Worm (Caenorhabditis elegans) whole organism, young adult: Measurements from ENCODE around the gene cdh-1.

Source experiments
- B0019.2 ChIP-seq: fragments of 200-800 bp; sonication (Bioruptor generic); conservative IDR thresholded peaks from 2 replicates; pipeline ENCODE4 v1.3.6; 2022; ENCODE audit warnings: missing genetic modification reagents, missing genetic modification characterization, missing compliant biosample characterization
- B0261.1 ChIP-seq: sonication (generic microtip); optimal IDR thresholded peaks from 2 replicates; lab custom pipeline; 2016; ENCODE audit warnings: mild to moderate bottlenecking, missing genetic modification characterization, moderate library complexity, missing compliant biosample characterization
- D2030.7 ChIP-seq: fragments of 200-800 bp; sonication (Bioruptor generic); IDR thresholded peaks from 2 replicates; pipeline ENCODE4 v1.3.6; 2022; ENCODE audit warnings: missing genetic modification reagents, missing genetic modification characterization, missing compliant biosample characterization
- F22D6.2 ChIP-seq: sonication (generic microtip); optimal IDR thresholded peaks from 2 replicates; lab custom pipeline; 2016; ENCODE audit warnings: mild to moderate bottlenecking, missing genetic modification characterization, missing compliant biosample characterization
- F23B12.7 ChIP-seq: sonication (generic microtip); optimal IDR thresholded peaks from 2 replicates; lab custom pipeline; 2017; ENCODE audit warnings: missing genetic modification characterization, mild to moderate bottlenecking, missing compliant biosample characterization, antibody characterized with exemption, moderate library complexity; ENCODE audit not compliant: insufficient read depth
- F33H1.4 ChIP-seq: fragments of 200-800 bp; sonication (Bioruptor generic); IDR thresholded peaks from 2 replicates; pipeline ENCODE4 v1.3.6; 2022; ENCODE audit warnings: missing genetic modification reagents, missing genetic modification characterization, missing compliant biosample characterization
- F37B4.10 ChIP-seq: fragments of 200-800 bp; sonication (Bioruptor generic); IDR thresholded peaks from 2 replicates; pipeline ENCODE4 v1.3.6; 2022; ENCODE audit warnings: missing genetic modification characterization, missing compliant biosample characterization
- F49E8.2 ChIP-seq: sonication (generic microtip); optimal IDR thresholded peaks from 3 replicates; lab custom pipeline; 2017; ENCODE audit warnings: missing genetic modification characterization, mild to moderate bottlenecking, missing compliant biosample characterization, antibody characterized with exemption, moderate library complexity; ENCODE audit not compliant: insufficient read depth
- K12H6.12 ChIP-seq: fragments of 200-800 bp; sonication (Bioruptor generic); optimal IDR thresholded peaks from 2 replicates; lab custom pipeline; 2018; ENCODE audit warnings: mild to moderate bottlenecking, missing genetic modification characterization, missing compliant biosample characterization
- Y67H2A.10 ChIP-seq: fragments of 200-800 bp; sonication (Bioruptor generic); conservative IDR thresholded peaks from 2 replicates; pipeline ENCODE4 v1.3.6; 2022; ENCODE audit warnings: missing genetic modification reagents, missing genetic modification characterization, missing compliant biosample characterization
- Y95B8A.8 ChIP-seq: fragments of 200-800 bp; sonication (Bioruptor generic); IDR thresholded peaks from 2 replicates; pipeline ENCODE4 v1.3.6; 2022; ENCODE audit warnings: missing genetic modification reagents, missing genetic modification characterization, missing compliant biosample characterization
- aptf-3 ChIP-seq: fragments of 200-800 bp; sonication (Bioruptor generic); IDR thresholded peaks from 2 replicates; pipeline ENCODE4 v1.3.6; 2022; ENCODE audit warnings: missing genetic modification characterization, missing compliant biosample characterization
- athp-1 ChIP-seq: sonication (generic microtip); optimal IDR thresholded peaks from 2 replicates; lab custom pipeline; 2017; ENCODE audit warnings: mild to moderate bottlenecking, missing genetic modification characterization, missing compliant biosample characterization
- ceh-91 ChIP-seq: fragments of 200-800 bp; sonication (Bioruptor generic); IDR thresholded peaks from 2 replicates; pipeline ENCODE4 v1.3.6; 2022; ENCODE audit warnings: missing genetic modification reagents, missing genetic modification characterization, missing compliant biosample characterization
- die-1 ChIP-seq: sonication (generic microtip); optimal IDR thresholded peaks from 2 replicates; lab custom pipeline; 2016; ENCODE audit warnings: missing genotype, mild to moderate bottlenecking, missing genetic modification characterization, missing compliant biosample characterization
- efl-1 ChIP-seq: fragments of 150-350 bp; optimal IDR thresholded peaks from 2 replicates; lab custom pipeline; 2014; ENCODE audit warnings: missing biosample characterization, missing genetic modification reagents, missing genetic modification characterization
- egl-44 ChIP-seq: fragments of 200-800 bp; sonication (Bioruptor generic); IDR thresholded peaks from 2 replicates; pipeline ENCODE4 v1.3.6; 2022; ENCODE audit warnings: missing genetic modification reagents, missing genetic modification characterization, missing compliant biosample characterization
- ets-4 ChIP-seq: fragments of 200-800 bp; sonication (Bioruptor generic); optimal IDR thresholded peaks from 2 replicates; lab custom pipeline; 2018; ENCODE audit warnings: mild to moderate bottlenecking, missing genetic modification characterization, missing compliant biosample characterization
- hmg-20 ChIP-seq: fragments of 200-800 bp; sonication (Bioruptor generic); IDR thresholded peaks from 2 replicates; pipeline ENCODE4 v1.3.6; 2022; ENCODE audit warnings: missing genetic modification reagents, missing genetic modification characterization, missing compliant biosample characterization
- hrde-1 ChIP-seq: sonication (generic microtip); optimal IDR thresholded peaks from 2 replicates; lab custom pipeline; 2016; ENCODE audit warnings: missing genetic modification characterization, mild to moderate bottlenecking, missing compliant biosample characterization, moderate library complexity, missing genotype, missing genetic modification reagents, borderline replicate concordance
- lag-1 ChIP-seq: fragments of 200-800 bp; sonication (Bioruptor generic); IDR thresholded peaks from 2 replicates; pipeline ENCODE4 v1.3.6; 2022; ENCODE audit warnings: missing genetic modification reagents, missing genetic modification characterization, missing compliant biosample characterization
- lin-26 ChIP-seq: fragments of 200-800 bp; sonication (Bioruptor generic); IDR thresholded peaks from 2 replicates; pipeline ENCODE4 v1.3.6; 2022; ENCODE audit warnings: missing genetic modification reagents, missing genetic modification characterization, missing compliant biosample characterization
- lin-35 ChIP-seq, 3 experiments: fragments of 150-350 bp in 2 of 3; sonication (generic microtip) in 1 of 3; optimal IDR thresholded peaks; 2 replicates each; lab custom pipeline; 2014 to 2018; ENCODE audit warnings: missing biosample characterization in 3 of 3, missing genetic modification characterization in 3 of 3, missing genetic modification reagents in 3 of 3
- madf-6 ChIP-seq: fragments of 200-800 bp; sonication (Bioruptor generic); IDR thresholded peaks from 2 replicates; pipeline ENCODE4 v1.3.6; 2022; ENCODE audit warnings: missing genetic modification reagents, missing genetic modification characterization, missing compliant biosample characterization
- mxl-1 ChIP-seq: sonication (generic microtip); optimal IDR thresholded peaks from 2 replicates; lab custom pipeline; 2016; ENCODE audit warnings: missing genetic modification characterization, missing compliant biosample characterization
- nfya-2 ChIP-seq: fragments of 200-800 bp; sonication (Bioruptor generic); IDR thresholded peaks from 2 replicates; pipeline ENCODE4 v1.3.6; 2022; ENCODE audit warnings: missing genetic modification reagents, missing genetic modification characterization, missing compliant biosample characterization
- nhr-120 ChIP-seq: fragments of 200-800 bp; sonication (Bioruptor generic); IDR thresholded peaks from 2 replicates; pipeline ENCODE4 v1.3.6; 2022; ENCODE audit warnings: missing genetic modification characterization, missing compliant biosample characterization
- nhr-179 ChIP-seq: sonication (generic microtip); optimal IDR thresholded peaks from 2 replicates; lab custom pipeline; 2016; ENCODE audit warnings: mild to moderate bottlenecking, missing genetic modification characterization, missing compliant biosample characterization
- snpc-1.3 ChIP-seq: sonication (generic microtip); optimal IDR thresholded peaks from 2 replicates; lab custom pipeline; 2017; ENCODE audit warnings: missing genetic modification characterization, mild to moderate bottlenecking, missing compliant biosample characterization, antibody characterized with exemption, moderate library complexity, missing genotype, missing genetic modification reagents; ENCODE audit not compliant: insufficient read depth
- sptf-2 ChIP-seq: fragments of 200-800 bp; sonication (Bioruptor generic); optimal IDR thresholded peaks from 2 replicates; lab custom pipeline; 2018; ENCODE audit warnings: mild to moderate bottlenecking, missing genetic modification characterization, missing compliant biosample characterization
- tlf-1 ChIP-seq: fragments of 200-800 bp; sonication (Bioruptor generic); optimal IDR thresholded peaks from 2 replicates; lab custom pipeline; 2018; ENCODE audit warnings: mild to moderate bottlenecking, missing genetic modification characterization, missing compliant biosample characterization
- unc-62 ChIP-seq: fragments of 150-350 bp; optimal IDR thresholded peaks from 2 replicates; lab custom pipeline; 2014; ENCODE audit warnings: missing biosample characterization, missing genetic modification reagents, missing genetic modification characterization
- ztf-18 ChIP-seq: sonication (generic microtip); optimal IDR thresholded peaks from 2 replicates; lab custom pipeline; 2016; ENCODE audit warnings: missing genotype, mild to moderate bottlenecking, missing genetic modification characterization, missing compliant biosample characterization
- ztf-25 ChIP-seq: fragments of 200-800 bp; sonication (Bioruptor generic); IDR thresholded peaks from 2 replicates; pipeline ENCODE4 v1.3.6; 2022; ENCODE audit warnings: missing genetic modification reagents, missing genetic modification characterization, missing compliant biosample characterization
- ztf-26 ChIP-seq: sonication (generic microtip); optimal IDR thresholded peaks from 2 replicates; lab custom pipeline; 2017; ENCODE audit warnings: missing genetic modification characterization, missing compliant biosample characterization

Gene cdh-1

DNA sequence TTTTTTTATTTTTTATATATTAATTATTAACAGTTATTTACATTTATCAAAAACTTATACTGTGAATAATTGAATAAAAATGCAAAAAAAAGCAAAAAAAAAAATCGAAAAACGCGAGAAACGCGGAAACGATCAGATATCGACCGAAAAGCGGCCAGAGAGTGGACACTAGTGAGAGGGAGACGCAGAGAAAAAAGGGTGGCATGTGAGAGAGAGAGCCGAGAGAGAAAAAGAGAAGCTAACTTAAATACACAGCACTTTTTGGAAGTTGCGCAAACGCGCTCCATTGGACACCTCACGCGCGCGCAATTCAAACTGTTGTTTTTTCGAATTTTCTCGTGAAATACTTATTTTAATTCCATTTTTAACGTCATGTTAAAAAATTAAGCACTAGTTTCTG is 55.8 kb downstream of the cdh-1 start (continued):
- TF ChIP-seq F49E8.2 (tag; lab: Kevin White, UChicago) (no peak), tlf-1 (GFP tag; lab: Kevin White, UChicago) (no peak), F22D6.2 (tag; lab: Kevin White, UChicago) (no peak), die-1 (tag; lab: Kevin White, UChicago) (no peak), ztf-26 (tag; lab: Kevin White, UChicago) (peak; percentile 32)

- TF ChIP-seq ztf-18 (tag; lab: Kevin White, UChicago) (no peak), Y95B8A.8 (GFP tag; lab: Robert Waterston, UW) (no peak), egl-44 (no peak), B0261.1 (no peak), F37B4.10 (GFP tag; lab: Robert Waterston, UW) (no peak), efl-1 (no peak), ztf-25 (GFP tag; lab: Robert Waterston, UW) (no peak), madf-6 (no peak), nfya-2 (no peak), lin-35 (GFP tag; optimal IDR thresholded peaks at IDR 0.05; lab: Kevin White, UChicago) (no peak), B0019.2 (GFP tag; lab: Robert Waterston, UW) (no peak), snpc-1.3 (tag; lab: Kevin White, UChicago) (no peak), hmg-20 (GFP tag; lab: Robert Waterston, UW) (no peak), lin-26 (no peak)
These were observed 59.5 kb downstream of the cdh-1 start for ce11 chrIII:2970251-2970650.

ce11 chrIII:2972977-2973376 is 62.3 kb downstream of the cdh-1 start:
- TF ChIP-seq ets-4 (no peak), Y67H2A.10 (no peak), lag-1 (GFP tag; lab: Robert Waterston, UW) (no peak), K12H6.12 (tag; lab: Kevin White, UChicago) (no peak), sptf-2 (GFP tag; lab: Kevin White, UChicago) (no peak), athp-1 (no peak), hrde-1 (no peak), nhr-120 (GFP tag; lab: Robert Waterston, UW) (no peak)

- TF ChIP-seq unc-62 (GFP tag; lab: Kevin White, UChicago) (no peak), K12H6.12 (tag; lab: Kevin White, UChicago) (no peak), aptf-3 (GFP tag; lab: Robert Waterston, UW) (no peak), die-1 (tag; lab: Kevin White, UChicago) (no peak), F33H1.4 (GFP tag; lab: Robert Waterston, UW) (no peak), D2030.7 (no peak), mxl-1 (tag; lab: Kevin White, UChicago) (no peak), ceh-91 (no peak), F23B12.7 (no peak), nhr-179 (tag; lab: Kevin White, UChicago) (no peak)
These were observed 65.0 kb downstream of the cdh-1 start, which contains the start of gene Y55D5A.3 for ce11 chrIII:2975689-2976088. Y55D5A.3 (minus strand) TSS chrIII:2975789.
